Worm (Caenorhabditis elegans) whole organism, early embryonic: Measurements from ENCODE around the gene F42A6.1.
"Not testable (repeated sequence)": the region's sequence is repeated elsewhere in the genome, so short reads cannot be mapped to it uniquely, and the experiment has no call there.

Experiments used
- F13C5.2 ChIP-seq: sonication (generic microtip); optimal IDR thresholded peaks from 2 replicates; lab custom pipeline; 2017; ENCODE audit warnings: mild to moderate bottlenecking, missing genetic modification characterization, inconsistent platforms, missing compliant biosample characterization
- ama-1 ChIP-seq: fragments of 150-350 bp; optimal IDR thresholded peaks from 2 replicates; lab custom pipeline; 2014
- ceh-13 ChIP-seq: fragments of 200-800 bp; sonication (Bioruptor generic); optimal IDR thresholded peaks from 2 replicates; lab custom pipeline; 2018; ENCODE audit warnings: mild to moderate bottlenecking, missing genetic modification characterization, missing compliant biosample characterization
- ceh-36 ChIP-seq: sonication (generic microtip); optimal IDR thresholded peaks from 2 replicates; lab custom pipeline; 2016; ENCODE audit warnings: missing genetic modification characterization, inconsistent platforms, missing compliant biosample characterization
- ets-7 ChIP-seq: sonication (generic microtip); optimal IDR thresholded peaks from 2 replicates; lab custom pipeline; 2016; ENCODE audit warnings: missing genotype, missing genetic modification characterization, missing compliant biosample characterization
- flt-1 ChIP-seq: fragments of 200-800 bp; sonication (Bioruptor generic); IDR thresholded peaks from 2 replicates; pipeline ENCODE4 v1.3.6; 2022; ENCODE audit warnings: missing genetic modification characterization, missing compliant biosample characterization
- hmbx-1 ChIP-seq: sonication (generic microtip); optimal IDR thresholded peaks from 2 replicates; lab custom pipeline; 2016; ENCODE audit warnings: mild to moderate bottlenecking, missing genetic modification characterization, missing compliant biosample characterization
- hmg-4 ChIP-seq: fragments of 200-800 bp; sonication (Bioruptor generic); optimal IDR thresholded peaks from 2 replicates; lab custom pipeline; 2018; ENCODE audit warnings: mild to moderate bottlenecking, missing genetic modification characterization, missing compliant biosample characterization
- pes-1 ChIP-seq: fragments of 200-800 bp; sonication (Bioruptor generic); IDR thresholded peaks from 2 replicates; pipeline ENCODE4 v1.3.6; 2022; ENCODE audit warnings: missing genetic modification reagents, missing genetic modification characterization, missing compliant biosample characterization
- sea-1 ChIP-seq: fragments of 200-800 bp; sonication (Bioruptor generic); conservative IDR thresholded peaks from 2 replicates; pipeline ENCODE4 v1.3.6; 2022; ENCODE audit warnings: missing genetic modification characterization, missing compliant biosample characterization
- tbx-11 ChIP-seq: fragments of 200-800 bp; sonication (Bioruptor generic); IDR thresholded peaks from 2 replicates; pipeline ENCODE4 v1.3.6; 2022; ENCODE audit warnings: missing genetic modification characterization, missing compliant biosample characterization
- tbx-37 ChIP-seq: fragments of 200-800 bp; sonication (Bioruptor generic); conservative IDR thresholded peaks from 2 replicates; pipeline ENCODE4 v1.3.6; 2022; ENCODE audit warnings: missing genetic modification reagents, missing genetic modification characterization, missing compliant biosample characterization
- tra-4 ChIP-seq: sonication (generic microtip); optimal IDR thresholded peaks from 2 replicates; lab custom pipeline; 2017; ENCODE audit warnings: missing genetic modification characterization, missing compliant biosample characterization

- not testable (repeated sequence) for TF ChIP-seq ama-1 (lab: Kevin White, UChicago); tbx-37 (GFP tag; lab: Robert Waterston, UW); hmg-4 (GFP tag; lab: Kevin White, UChicago); pes-1 (GFP tag; lab: Robert Waterston, UW); ceh-36 (tag; lab: Kevin White, UChicago); sea-1 (GFP tag; lab: Robert Waterston, UW); tra-4 (tag; lab: Kevin White, UChicago); ceh-13 (GFP tag; lab: Kevin White, UChicago); flt-1; F13C5.2 (tag; lab: Kevin White, UChicago); hmbx-1; tbx-11 (GFP tag; lab: Robert Waterston, UW); ets-7 (tag; lab: Kevin White, UChicago)
These were observed 23.1 kb upstream of the F42A6.1 start, which contains the start of gene F42A6.5 for ce11 chrIV:3331758-3332157.
